Worm (Caenorhabditis elegans) whole organism, young adult: Measurements from ENCODE around the gene ddn-3.

Experiments
- D2030.7 ChIP-seq: fragments of 200-800 bp; sonication (Bioruptor generic); IDR thresholded peaks from 2 replicates; pipeline ENCODE4 v1.3.6; 2022; ENCODE audit warnings: missing genetic modification reagents, missing genetic modification characterization, missing compliant biosample characterization
- F10E7.11 ChIP-seq: sonication (generic microtip); optimal IDR thresholded peaks from 2 replicates; lab custom pipeline; 2017; ENCODE audit warnings: mild to moderate bottlenecking, missing genetic modification characterization, moderate library complexity, missing compliant biosample characterization
- F22D6.2 ChIP-seq: sonication (generic microtip); optimal IDR thresholded peaks from 2 replicates; lab custom pipeline; 2016; ENCODE audit warnings: mild to moderate bottlenecking, missing genetic modification characterization, missing compliant biosample characterization
- F33H1.4 ChIP-seq: fragments of 200-800 bp; sonication (Bioruptor generic); IDR thresholded peaks from 2 replicates; pipeline ENCODE4 v1.3.6; 2022; ENCODE audit warnings: missing genetic modification reagents, missing genetic modification characterization, missing compliant biosample characterization
- F57C9.4 ChIP-seq: sonication (generic microtip); optimal IDR thresholded peaks from 2 replicates; lab custom pipeline; 2017; ENCODE audit warnings: mild to moderate bottlenecking, missing genetic modification characterization, missing compliant biosample characterization
- T07F8.4 ChIP-seq: sonication (generic microtip); optimal IDR thresholded peaks from 2 replicates; lab custom pipeline; 2016; ENCODE audit warnings: mild to moderate bottlenecking, missing genetic modification characterization, moderate library complexity, missing compliant biosample characterization
- Y67H2A.10 ChIP-seq: fragments of 200-800 bp; sonication (Bioruptor generic); conservative IDR thresholded peaks from 2 replicates; pipeline ENCODE4 v1.3.6; 2022; ENCODE audit warnings: missing genetic modification reagents, missing genetic modification characterization, missing compliant biosample characterization
- ZK185.1 ChIP-seq: sonication (generic microtip); optimal IDR thresholded peaks from 2 replicates; lab custom pipeline; 2016; ENCODE audit warnings: mild to moderate bottlenecking, missing genetic modification characterization, missing compliant biosample characterization; ENCODE audit not compliant: poor library complexity, severe bottlenecking
- akir-1 ChIP-seq: fragments of 200-800 bp; sonication (Bioruptor generic); optimal IDR thresholded peaks from 2 replicates; lab custom pipeline; 2018; ENCODE audit warnings: mild to moderate bottlenecking, missing genetic modification characterization, moderate library complexity, missing compliant biosample characterization
- aptf-2 ChIP-seq: fragments of 200-800 bp; sonication (Bioruptor generic); conservative IDR thresholded peaks from 2 replicates; pipeline ENCODE4 v1.3.6; 2022; ENCODE audit warnings: missing genetic modification reagents, missing genetic modification characterization, missing compliant biosample characterization
- atf-7 ChIP-seq: sonication (generic microtip); optimal IDR thresholded peaks from 2 replicates; lab custom pipeline; 2017; ENCODE audit warnings: mild to moderate bottlenecking, missing genetic modification characterization, missing compliant biosample characterization
- athp-1 ChIP-seq: sonication (generic microtip); optimal IDR thresholded peaks from 2 replicates; lab custom pipeline; 2017; ENCODE audit warnings: mild to moderate bottlenecking, missing genetic modification characterization, missing compliant biosample characterization
- attf-6 ChIP-seq: fragments of 200-800 bp; sonication (Bioruptor generic); IDR thresholded peaks from 2 replicates; pipeline ENCODE4 v1.3.6; 2022; ENCODE audit warnings: missing genetic modification reagents, missing genetic modification characterization, missing compliant biosample characterization
- ceh-100 ChIP-seq: fragments of 200-800 bp; sonication (Bioruptor generic); IDR thresholded peaks from 2 replicates; pipeline ENCODE4 v1.3.6; 2022; ENCODE audit warnings: missing genetic modification reagents, missing genetic modification characterization, missing compliant biosample characterization
- dpl-1 ChIP-seq: fragments of 150-350 bp; optimal IDR thresholded peaks from 2 replicates; lab custom pipeline; 2014; ENCODE audit warnings: missing biosample characterization, missing genetic modification reagents, missing genetic modification characterization
- egl-18 ChIP-seq: fragments of 200-800 bp; sonication (Bioruptor generic); IDR thresholded peaks from 2 replicates; pipeline ENCODE4 v1.3.6; 2022; ENCODE audit warnings: missing genetic modification reagents, missing genetic modification characterization, missing compliant biosample characterization
- ekl-4 ChIP-seq: fragments of 200-800 bp; sonication (Bioruptor generic); IDR thresholded peaks from 2 replicates; pipeline ENCODE4 v1.3.6; 2022; ENCODE audit warnings: missing genetic modification reagents, missing genetic modification characterization, missing compliant biosample characterization
- hmg-1.2 ChIP-seq: fragments of 200-800 bp; sonication (Bioruptor generic); IDR thresholded peaks from 2 replicates; pipeline ENCODE4 v1.3.6; 2022; ENCODE audit warnings: missing genetic modification reagents, missing genetic modification characterization, missing compliant biosample characterization
- hmg-20 ChIP-seq: fragments of 200-800 bp; sonication (Bioruptor generic); IDR thresholded peaks from 2 replicates; pipeline ENCODE4 v1.3.6; 2022; ENCODE audit warnings: missing genetic modification reagents, missing genetic modification characterization, missing compliant biosample characterization
- lin-54 ChIP-seq: fragments of 200-800 bp; sonication (Bioruptor generic); optimal IDR thresholded peaks from 2 replicates; lab custom pipeline; 2018; ENCODE audit warnings: mild to moderate bottlenecking, missing genetic modification characterization, missing compliant biosample characterization
- mcd-1 ChIP-seq: fragments of 200-800 bp; sonication (Bioruptor generic); IDR thresholded peaks from 2 replicates; pipeline ENCODE4 v1.3.6; 2022; ENCODE audit warnings: missing genetic modification reagents, missing genetic modification characterization, missing compliant biosample characterization
- nfya-1 ChIP-seq: sonication (generic microtip); optimal IDR thresholded peaks from 2 replicates; lab custom pipeline; 2017; ENCODE audit warnings: antibody characterized with exemption, missing compliant biosample characterization, missing genetic modification characterization, borderline replicate concordance; ENCODE audit not compliant: insufficient read depth
- nfyb-1 ChIP-seq: fragments of 200-800 bp; sonication (Bioruptor generic); IDR thresholded peaks from 2 replicates; pipeline ENCODE4 v1.3.6; 2022; ENCODE audit warnings: missing genetic modification reagents, missing genetic modification characterization, missing compliant biosample characterization
- nhr-179 ChIP-seq: sonication (generic microtip); optimal IDR thresholded peaks from 2 replicates; lab custom pipeline; 2016; ENCODE audit warnings: mild to moderate bottlenecking, missing genetic modification characterization, missing compliant biosample characterization
- pbrm-1 ChIP-seq: fragments of 200-800 bp; sonication (Bioruptor generic); IDR thresholded peaks from 2 replicates; pipeline ENCODE4 v1.3.6; 2022; ENCODE audit warnings: missing genetic modification reagents, missing genetic modification characterization, missing compliant biosample characterization
- snpc-1.1 ChIP-seq: sonication (generic microtip); optimal IDR thresholded peaks from 2 replicates; lab custom pipeline; 2017; ENCODE audit warnings: missing genetic modification characterization, mild to moderate bottlenecking, missing compliant biosample characterization, antibody characterized with exemption, moderate library complexity, missing genotype, missing genetic modification reagents; ENCODE audit not compliant: insufficient read depth
- snpc-3.4 ChIP-seq: sonication (generic microtip); optimal IDR thresholded peaks from 2 replicates; lab custom pipeline; 2017; ENCODE audit warnings: missing genetic modification characterization, mild to moderate bottlenecking, missing compliant biosample characterization, antibody characterized with exemption, moderate library complexity, missing genotype, missing genetic modification reagents
- snpc-4 ChIP-seq, 5 experiments: fragments of 150-350 bp in 1 of 5; sonication (generic microtip) in 4 of 5; optimal IDR thresholded peaks; 2 replicates each; lab custom pipeline; 2014 to 2018; ENCODE audit warnings: missing genetic modification characterization in 5 of 5, missing biosample characterization in 3 of 5, antibody characterized with exemption in 2 of 5, mild to moderate bottlenecking in 2 of 5, missing compliant biosample characterization in 2 of 5, missing genotype in 2 of 5, moderate library complexity in 2 of 5, missing genetic modification reagents in 1 of 5
- sptf-2 ChIP-seq: fragments of 200-800 bp; sonication (Bioruptor generic); optimal IDR thresholded peaks from 2 replicates; lab custom pipeline; 2018; ENCODE audit warnings: mild to moderate bottlenecking, missing genetic modification characterization, missing compliant biosample characterization
- tbp1 ChIP-seq: fragments of 200-800 bp; sonication (Bioruptor generic); optimal IDR thresholded peaks from 2 replicates; lab custom pipeline; 2018; ENCODE audit warnings: mild to moderate bottlenecking, missing genetic modification characterization, missing compliant biosample characterization
- zfh-2 ChIP-seq: fragments of 200-800 bp; sonication (Bioruptor generic); conservative IDR thresholded peaks from 2 replicates; pipeline ENCODE4 v1.3.6; 2022; ENCODE audit warnings: missing genetic modification reagents, missing genetic modification characterization, missing compliant biosample characterization
- ztf-18 ChIP-seq: sonication (generic microtip); optimal IDR thresholded peaks from 2 replicates; lab custom pipeline; 2016; ENCODE audit warnings: missing genotype, mild to moderate bottlenecking, missing genetic modification characterization, missing compliant biosample characterization
- ztf-25 ChIP-seq: fragments of 200-800 bp; sonication (Bioruptor generic); IDR thresholded peaks from 2 replicates; pipeline ENCODE4 v1.3.6; 2022; ENCODE audit warnings: missing genetic modification reagents, missing genetic modification characterization, missing compliant biosample characterization

ddn-3 gene

DNA sequence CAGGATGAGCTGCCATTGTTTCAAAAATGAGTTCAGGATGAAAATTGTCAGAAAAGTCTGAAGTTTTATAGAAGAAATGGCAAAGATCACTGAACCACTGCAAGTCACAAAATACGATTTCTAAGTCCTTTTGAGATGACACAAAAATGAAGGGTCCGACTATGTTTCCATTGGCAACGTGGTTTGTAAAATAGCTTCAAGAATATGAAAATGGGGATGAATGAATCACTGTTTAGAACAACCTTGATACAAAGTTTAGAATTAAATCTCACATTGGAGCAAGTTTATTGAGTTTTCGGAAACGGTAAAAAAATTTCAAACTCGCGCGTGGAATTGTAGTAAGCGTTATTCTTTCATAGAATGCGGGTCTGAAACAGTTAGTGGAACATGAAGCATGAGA, at the start of gene ddn-3:
TSS of gene ddn-3 (minus strand) at position 101 of the 400 bp plus-strand sequence.
- no peak for TF ChIP-seq lin-54 (GFP tag; lab: Kevin White, UChicago)
- TF ChIP-seq aptf-2 (GFP tag; lab: Robert Waterston, UW) = no peak
- no peak for TF ChIP-seq atf-7 (tag; lab: Kevin White, UChicago)
- no peak for TF ChIP-seq nfya-1 (tag; lab: Kevin White, UChicago)
- TF ChIP-seq dpl-1 (GFP tag; lab: Kevin White, UChicago) = no peak
- TF ChIP-seq nhr-179 (tag; lab: Kevin White, UChicago) = no peak
- no peak for TF ChIP-seq ZK185.1 (tag; lab: Kevin White, UChicago)
- no peak for TF ChIP-seq F57C9.4 (tag; lab: Kevin White, UChicago)
- TF ChIP-seq egl-18 (GFP tag; lab: Robert Waterston, UW) = no peak
- TF ChIP-seq snpc-3.4 (tag; lab: Kevin White, UChicago) = no peak
- no peak for TF ChIP-seq akir-1
- no peak for TF ChIP-seq F22D6.2 (tag; lab: Kevin White, UChicago)
- no peak for TF ChIP-seq ceh-100 (GFP tag; lab: Robert Waterston, UW)
- TF ChIP-seq ztf-25 (GFP tag; lab: Robert Waterston, UW) = no peak
- TF ChIP-seq T07F8.4 (tag; lab: Kevin White, UChicago) = no peak
- TF ChIP-seq mcd-1 (GFP tag; lab: Robert Waterston, UW) = no peak
- TF ChIP-seq F10E7.11 (tag; lab: Kevin White, UChicago) = no peak
- no peak for TF ChIP-seq Y67H2A.10

DNA sequence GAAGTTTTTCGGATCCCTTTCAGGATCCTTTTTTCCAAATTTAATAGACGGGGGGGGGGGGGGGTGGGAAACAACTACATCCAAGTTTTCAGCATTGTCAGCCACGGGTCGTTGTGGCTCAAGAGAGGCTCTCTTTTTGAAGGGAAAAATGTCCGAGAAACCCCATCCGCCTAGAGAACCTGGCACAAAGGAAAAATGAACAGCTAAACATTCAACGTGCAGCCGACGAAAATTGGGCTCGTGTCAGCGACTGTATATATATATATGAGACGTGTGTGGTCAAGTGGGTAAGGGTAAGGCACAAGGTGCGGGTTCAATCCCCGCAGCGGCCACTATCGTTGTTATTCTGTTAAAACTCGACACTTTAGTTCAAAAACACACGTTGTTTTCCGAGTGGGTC, 47.6 kb upstream of the ddn-3 start, which contains the start of gene Y49A3A.4:
TSS of gene Y49A3A.4 (minus strand) at position 314 of the 400 bp plus-strand sequence.
- TF ChIP-seq pbrm-1 (GFP tag; lab: Robert Waterston, UW) (0 out of 2 replicates have a peak, but pooled peaks have one; percentile 38), F33H1.4 (GFP tag; lab: Robert Waterston, UW) (no peak), D2030.7 (GFP tag; lab: Robert Waterston, UW) (peak; percentile 37; the same call in 1 of the 2 replicates), snpc-4 (GFP tag; optimal IDR thresholded peaks at IDR 0.05; lab: Kevin White, UChicago) (peak; percentile 82), snpc-4 (tag; optimal IDR thresholded peaks at IDR 0.05; lab: Kevin White, UChicago) (peak; percentile 77 to 93 (median 83)), attf-6 (GFP tag; lab: Robert Waterston, UW) (0 out of 2 replicates have a peak, but pooled peaks have one; percentile 40), zfh-2 (GFP tag; lab: Robert Waterston, UW) (0 out of 2 replicates have a peak, but pooled peaks have one; percentile 23), hmg-1.2 (GFP tag; lab: Robert Waterston, UW) (peak; percentile 32; the same call in 1 of the 2 replicates), snpc-1.1 (tag; lab: Kevin White, UChicago) (peak; percentile 85), athp-1 (tag; lab: Kevin White, UChicago) (no peak), nhr-179 (tag; lab: Kevin White, UChicago) (no peak), tbp1 (GFP tag; lab: Kevin White, UChicago) (peak; percentile 47), sptf-2 (GFP tag; lab: Kevin White, UChicago) (no peak), hmg-20 (GFP tag; lab: Robert Waterston, UW) (no peak), ztf-18 (tag; lab: Kevin White, UChicago) (peak; percentile 18), ekl-4 (GFP tag; lab: Robert Waterston, UW) (no peak)

DNA sequence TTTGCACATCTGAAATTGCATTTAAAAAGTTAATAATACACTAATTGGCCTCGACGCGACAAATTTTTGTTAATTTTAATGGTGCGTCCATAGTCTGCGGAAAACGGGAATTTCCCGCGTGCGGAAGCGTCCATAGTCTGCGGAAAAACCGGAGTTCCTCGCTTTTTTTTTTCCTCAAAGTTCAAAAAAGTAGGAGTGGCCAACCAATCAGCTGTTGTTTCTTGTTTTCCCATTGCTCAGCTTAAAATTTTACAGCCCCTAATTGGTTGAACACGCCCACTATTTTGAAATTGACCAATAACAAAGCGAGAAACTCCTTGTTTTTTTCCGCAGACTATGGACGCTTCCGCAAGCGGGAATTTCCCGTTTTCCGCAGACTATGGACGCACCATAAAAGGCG, 46.3 kb upstream of the ddn-3 start:
- TF ChIP-seq nfyb-1 (GFP tag; lab: Robert Waterston, UW) = 0 out of 2 replicates have a peak, but pooled peaks have one; percentile 28
